Fruit fly (Drosophila melanogaster) whole organism, embryonic: ENCODE data around the gene CG10725.

Experiments
- Abd-B ChIP-seq: fragments of 200-800 bp; sonication (Bioruptor generic); optimal IDR thresholded peaks from 2 replicates; lab custom pipeline; 2018; ENCODE audit warnings: missing biosample characterization, mild to moderate bottlenecking, missing genetic modification characterization, moderate library complexity
- Atf-2 ChIP-seq: fragments of 200-800 bp; sonication (Bioruptor generic); optimal IDR thresholded peaks from 2 replicates; lab custom pipeline; 2016; ENCODE audit warnings: missing biosample characterization, missing genetic modification characterization
- Bteb2 ChIP-seq: fragments of 200-800 bp; sonication (Bioruptor generic); optimal IDR thresholded peaks from 2 replicates; lab custom pipeline; 2016; ENCODE audit warnings: missing biosample characterization, missing genetic modification characterization
- CG1024 ChIP-seq: fragments of 200-800 bp; sonication (Bioruptor generic); IDR thresholded peaks from 2 replicates; pipeline ENCODE4 v1.3.6; 2022; ENCODE audit warnings: missing biosample characterization, missing genetic modification characterization
- CG10321 ChIP-seq: fragments of 200-800 bp; sonication (Bioruptor generic); IDR thresholded peaks from 2 replicates; pipeline ENCODE4 v1.3.6; 2022; ENCODE audit warnings: missing biosample characterization, missing genetic modification characterization
- CG10462 ChIP-seq: fragments of 200-800 bp; sonication (Bioruptor generic); optimal IDR thresholded peaks from 2 replicates; lab custom pipeline; 2016; ENCODE audit warnings: missing biosample characterization, missing genetic modification characterization
- CG11247 ChIP-seq: fragments of 200-800 bp; sonication (Bioruptor generic); IDR thresholded peaks from 2 replicates; pipeline ENCODE4 v1.3.6; 2022; ENCODE audit warnings: missing biosample characterization, missing genetic modification characterization
- CG11398 ChIP-seq: fragments of 200-800 bp; sonication (Bioruptor generic); optimal IDR thresholded peaks from 2 replicates; lab custom pipeline; 2016; ENCODE audit warnings: missing biosample characterization, missing genetic modification characterization
- CG11696 ChIP-seq: fragments of 200-800 bp; sonication (Bioruptor generic); IDR thresholded peaks from 2 replicates; pipeline ENCODE4 v1.3.6; 2022; ENCODE audit warnings: missing biosample characterization, missing genetic modification characterization
- CG11723 ChIP-seq: fragments of 200-800 bp; sonication (Bioruptor generic); optimal IDR thresholded peaks from 2 replicates; lab custom pipeline; 2017; ENCODE audit warnings: missing biosample characterization, mild to moderate bottlenecking, missing genetic modification characterization
- CG12071 ChIP-seq: fragments of 200-800 bp; sonication (Bioruptor generic); optimal IDR thresholded peaks from 3 replicates; lab custom pipeline; 2018; ENCODE audit warnings: missing biosample characterization, mild to moderate bottlenecking, missing genetic modification characterization
- CG12769 ChIP-seq: fragments of 200-800 bp; sonication (Bioruptor generic); optimal IDR thresholded peaks from 2 replicates; lab custom pipeline; 2019; ENCODE audit warnings: missing biosample characterization, mild to moderate bottlenecking, missing genetic modification characterization, moderate library complexity
- CG13894 ChIP-seq: fragments of 200-800 bp; sonication (Bioruptor generic); optimal IDR thresholded peaks from 3 replicates; lab custom pipeline; 2018; ENCODE audit warnings: missing biosample characterization, mild to moderate bottlenecking, missing genetic modification characterization, moderate library complexity
- CG1647 ChIP-seq: fragments of 200-800 bp; sonication (Bioruptor generic); optimal IDR thresholded peaks from 3 replicates; lab custom pipeline; 2016; ENCODE audit warnings: missing biosample characterization, missing genetic modification characterization
- CG16863 ChIP-seq: fragments of 200-800 bp; sonication (Bioruptor generic); optimal IDR thresholded peaks from 3 replicates; lab custom pipeline; 2016; ENCODE audit warnings: missing biosample characterization, missing genetic modification characterization
- CG17328 ChIP-seq: fragments of 200-800 bp; sonication (Bioruptor generic); IDR thresholded peaks from 2 replicates; pipeline ENCODE4 v1.3.6; 2022; ENCODE audit warnings: missing biosample characterization, missing genetic modification characterization
- CG2712 ChIP-seq: fragments of 200-800 bp; optimal IDR thresholded peaks from 3 replicates; lab custom pipeline; 2019; ENCODE audit warnings: missing biosample characterization, mild to moderate bottlenecking, missing genetic modification characterization, moderate library complexity
- CG30020 ChIP-seq: fragments of 200-800 bp; optimal IDR thresholded peaks from 2 replicates; lab custom pipeline; 2019; ENCODE audit warnings: missing biosample characterization, mild to moderate bottlenecking, missing genetic modification characterization, moderate library complexity
- CG30403 ChIP-seq: fragments of 200-800 bp; sonication (Bioruptor generic); optimal IDR thresholded peaks from 3 replicates; lab custom pipeline; 2016; ENCODE audit warnings: missing biosample characterization, missing genetic modification characterization
- CG31224 ChIP-seq: fragments of 200-800 bp; sonication (Bioruptor generic); IDR thresholded peaks from 2 replicates; pipeline ENCODE4 v1.3.6; 2022; ENCODE audit warnings: missing biosample characterization, missing genetic modification characterization
- CG3163 ChIP-seq: fragments of 200-800 bp; sonication (Bioruptor generic); optimal IDR thresholded peaks from 3 replicates; lab custom pipeline; 2016; ENCODE audit warnings: missing biosample characterization, missing genetic modification characterization
- CG3281 ChIP-seq: fragments of 200-800 bp; sonication (Bioruptor generic); optimal IDR thresholded peaks from 3 replicates; lab custom pipeline; 2017; ENCODE audit warnings: missing biosample characterization, mild to moderate bottlenecking, missing genetic modification characterization
- CG33557 ChIP-seq: fragments of 200-800 bp; sonication (Bioruptor generic); optimal IDR thresholded peaks from 2 replicates; lab custom pipeline; 2019; ENCODE audit warnings: missing biosample characterization, mild to moderate bottlenecking, missing genetic modification characterization, moderate library complexity
- CG3847 ChIP-seq: fragments of 200-800 bp; sonication (Bioruptor generic); IDR thresholded peaks from 2 replicates; pipeline ENCODE4 v1.3.6; 2022; ENCODE audit warnings: missing biosample characterization, missing genetic modification characterization
- CG42726 ChIP-seq: fragments of 200-800 bp; sonication (Bioruptor generic); IDR thresholded peaks from 2 replicates; pipeline ENCODE4 v1.3.6; 2022; ENCODE audit warnings: missing biosample characterization, missing genetic modification characterization; ENCODE audit not compliant: partially characterized antibody
- CG4820 ChIP-seq: fragments of 200-800 bp; sonication (Bioruptor generic); optimal IDR thresholded peaks from 3 replicates; lab custom pipeline; 2016; ENCODE audit warnings: missing biosample characterization, missing genetic modification characterization
- CoRest ChIP-seq: fragments of 200-800 bp; sonication (Bioruptor generic); optimal IDR thresholded peaks from 3 replicates; lab custom pipeline; 2018; ENCODE audit warnings: missing biosample characterization, mild to moderate bottlenecking, missing genetic modification characterization, moderate library complexity
- D19A ChIP-seq: fragments of 200-800 bp; optimal IDR thresholded peaks from 3 replicates; lab custom pipeline; 2019; ENCODE audit warnings: missing biosample characterization, mild to moderate bottlenecking, missing genetic modification characterization, moderate library complexity
- E2f2 ChIP-seq: fragments of 200-800 bp; sonication (Bioruptor generic); IDR thresholded peaks from 2 replicates; pipeline ENCODE4 v1.3.6; 2022; ENCODE audit warnings: missing biosample characterization, missing genetic modification characterization
- Hsf ChIP-seq: fragments of 200-800 bp; sonication (Bioruptor generic); optimal IDR thresholded peaks from 3 replicates; lab custom pipeline; 2016; ENCODE audit warnings: missing biosample characterization, missing genetic modification characterization
- Jarid2 ChIP-seq: fragments of 200-800 bp; sonication (Bioruptor generic); optimal IDR thresholded peaks from 3 replicates; lab custom pipeline; 2017; ENCODE audit warnings: mild to moderate bottlenecking, missing biosample characterization, missing genetic modification reagents, missing genetic modification characterization
- Lpt ChIP-seq: fragments of >200 bp; optimal IDR thresholded peaks from 2 replicates; lab custom pipeline; 2018; ENCODE audit warnings: missing biosample characterization, missing genetic modification characterization
- Mrtf ChIP-seq: fragments of 200-800 bp; sonication (Bioruptor generic); IDR thresholded peaks from 3 replicates; pipeline ENCODE4 v1.3.6; 2022; ENCODE audit warnings: missing biosample characterization, missing genetic modification characterization
- bcd ChIP-seq: fragments of 200-800 bp; sonication (Bioruptor generic); optimal IDR thresholded peaks from 2 replicates; lab custom pipeline; 2017; ENCODE audit warnings: missing biosample characterization, mild to moderate bottlenecking, missing genetic modification characterization
- ci ChIP-seq: fragments of 200-800 bp; sonication (Bioruptor generic); IDR thresholded peaks from 3 replicates; pipeline ENCODE4 v1.3.6; 2022; ENCODE audit warnings: missing biosample characterization, missing genetic modification characterization
- croc ChIP-seq: fragments of 200-800 bp; sonication (Bioruptor generic); conservative IDR thresholded peaks from 3 replicates; pipeline ENCODE4 v1.3.6; 2022; ENCODE audit warnings: missing biosample characterization, missing genetic modification characterization
- fd96Cb ChIP-seq: fragments of 200-800 bp; sonication (Bioruptor generic); optimal IDR thresholded peaks from 2 replicates; lab custom pipeline; 2018; ENCODE audit warnings: missing biosample characterization, mild to moderate bottlenecking, missing genetic modification characterization, moderate library complexity
- gro ChIP-seq: fragments of 200-800 bp; sonication (Bioruptor generic); optimal IDR thresholded peaks from 2 replicates; lab custom pipeline; 2016; ENCODE audit warnings: missing biosample characterization, missing genetic modification characterization
- ind ChIP-seq: fragments of 200-800 bp; sonication (Bioruptor generic); optimal IDR thresholded peaks from 3 replicates; lab custom pipeline; 2016; ENCODE audit warnings: missing biosample characterization, missing genetic modification characterization
- mam ChIP-seq: fragments of 200-800 bp; sonication (Bioruptor generic); optimal IDR thresholded peaks from 3 replicates; lab custom pipeline; 2016; ENCODE audit warnings: missing biosample characterization, missing genetic modification characterization
- nerfin-2 ChIP-seq: fragments of 200-800 bp; sonication (Bioruptor generic); IDR thresholded peaks from 2 replicates; pipeline ENCODE4 v1.3.6; 2022; ENCODE audit warnings: missing biosample characterization, missing genetic modification characterization; ENCODE audit not compliant: partially characterized antibody
- nmo ChIP-seq: fragments of 200-800 bp; sonication (Bioruptor generic); optimal IDR thresholded peaks from 2 replicates; lab custom pipeline; 2018; ENCODE audit warnings: missing biosample characterization, mild to moderate bottlenecking, missing genetic modification characterization, moderate library complexity
- nom ChIP-seq: fragments of 200-800 bp; sonication (Bioruptor generic); optimal IDR thresholded peaks from 2 replicates; lab custom pipeline; 2017; ENCODE audit warnings: missing biosample characterization, missing genetic modification characterization, mild to moderate bottlenecking, moderate library complexity, missing genetic modification reagents
- onecut ChIP-seq: fragments of 200-800 bp; sonication (Bioruptor generic); IDR thresholded peaks from 2 replicates; pipeline ENCODE4 v1.3.6; 2022; ENCODE audit warnings: missing biosample characterization, missing genetic modification characterization
- org-1 ChIP-seq: fragments of 200-800 bp; sonication (Bioruptor generic); optimal IDR thresholded peaks from 2 replicates; lab custom pipeline; 2017; ENCODE audit warnings: missing biosample characterization, missing genetic modification characterization
- p53 ChIP-seq: fragments of 200-800 bp; sonication (Bioruptor generic); optimal IDR thresholded peaks from 2 replicates; lab custom pipeline; 2016; ENCODE audit warnings: missing biosample characterization, missing genetic modification characterization
- prd ChIP-seq, 3 experiments: fragments of >200 bp in 2 of 3; fragments of 200-800 bp in 1 of 3; sonication (Bioruptor generic) in 1 of 3; optimal IDR thresholded peaks in 2 of 3; IDR thresholded peaks in 1 of 3; 2 replicates in 2 of 3; 3 replicates in 1 of 3; pipeline versions ENCODE4 v1.3.6 to Lab custom; 2017 to 2022; ENCODE audit warnings: missing biosample characterization in 1 of 3, missing genetic modification characterization in 1 of 3
- scrt ChIP-seq: fragments of 200-800 bp; sonication (Bioruptor generic); optimal IDR thresholded peaks from 2 replicates; lab custom pipeline; 2018; ENCODE audit warnings: missing biosample characterization, mild to moderate bottlenecking, missing genetic modification characterization, moderate library complexity
- sisA ChIP-seq: fragments of 200-800 bp; sonication (Bioruptor generic); IDR thresholded peaks from 2 replicates; pipeline ENCODE4 v1.3.6; 2022; ENCODE audit warnings: missing biosample characterization, missing genetic modification characterization
- slou ChIP-seq: fragments of 200-800 bp; sonication (Bioruptor generic); optimal IDR thresholded peaks from 3 replicates; lab custom pipeline; 2016; ENCODE audit warnings: missing biosample characterization, missing genetic modification characterization
- sr ChIP-seq: fragments of 200-800 bp; sonication (Bioruptor generic); IDR thresholded peaks from 3 replicates; pipeline ENCODE4 v1.3.6; 2022; ENCODE audit warnings: missing biosample characterization, missing genetic modification characterization
- tll ChIP-seq, 2 experiments: fragments of 200-800 bp in 1 of 2; fragments of >200 bp in 1 of 2; sonication (Bioruptor generic) in 1 of 2; optimal IDR thresholded peaks; 2 replicates each; lab custom pipeline; 2017 to 2019; ENCODE audit warnings: missing biosample characterization in 2 of 2, missing genetic modification characterization in 2 of 2, mild to moderate bottlenecking in 1 of 2, moderate library complexity in 1 of 2

CG10725 gene

dm6 chr3L:13432791-13433190 is 5.0 kb upstream of the CG10725 start (continued):
- no peak for TF ChIP-seq Jarid2 (GFP tag; lab: Kevin White, UChicago)
- no peak for TF ChIP-seq CG1647 (GFP tag; lab: Kevin White, UChicago)
- no peak for TF ChIP-seq E2f2 (GFP tag; lab: Robert Waterston, UW)
- TF ChIP-seq CG4820: no peak
- no peak for TF ChIP-seq CG33557
- TF ChIP-seq CoRest: no peak
- TF ChIP-seq Lpt (GFP tag; lab: Kevin White, UChicago): no peak
- no peak for TF ChIP-seq Mrtf
- peak; percentile 66 for TF ChIP-seq CG42726 (GFP tag; lab: Robert Waterston, UW)
- no peak for TF ChIP-seq tll (GFP tag; optimal IDR thresholded peaks at IDR 0.05; lab: Kevin White, UChicago)
- TF ChIP-seq croc (GFP tag; lab: Robert Waterston, UW): no peak
- no peak for TF ChIP-seq CG1024 (GFP tag; lab: Robert Waterston, UW)
- TF ChIP-seq CG10462: no peak
- no peak for TF ChIP-seq mam
- TF ChIP-seq nerfin-2 (GFP tag; lab: Robert Waterston, UW): peak; percentile 55; the same call in 1 of the 2 replicates
- no peak for TF ChIP-seq nom
- TF ChIP-seq CG11247 (GFP tag; lab: Robert Waterston, UW): no peak
- TF ChIP-seq p53 (GFP tag; lab: Kevin White, UChicago): no peak
- no peak for TF ChIP-seq sisA
- TF ChIP-seq CG2712 (tag; lab: Kevin White, UChicago): no peak
- TF ChIP-seq scrt: no peak
- no peak for TF ChIP-seq onecut
- no peak for TF ChIP-seq CG11398 (GFP tag; lab: Kevin White, UChicago)
- no peak for TF ChIP-seq CG12071
- TF ChIP-seq gro (GFP tag; lab: Kevin White, UChicago): no peak
- TF ChIP-seq prd (optimal IDR thresholded peaks at IDR 0.05; lab: Kevin White, UChicago): no peak
- no peak for TF ChIP-seq prd (GFP tag; IDR thresholded peaks at IDR 0.05; lab: Robert Waterston, UW)
- no peak for TF ChIP-seq CG11696
- no peak for TF ChIP-seq CG11723 (GFP tag; lab: Kevin White, UChicago)
- TF ChIP-seq CG10321 (GFP tag; lab: Robert Waterston, UW): no peak
- TF ChIP-seq sr: no peak
- TF ChIP-seq Hsf: no peak
- TF ChIP-seq Atf-2: no peak
- no peak for TF ChIP-seq CG30403 (GFP tag; lab: Kevin White, UChicago)
- TF ChIP-seq CG13894 (tag; lab: Kevin White, UChicago): peak; percentile 52
- peak; percentile 64 for TF ChIP-seq CG12769 (tag; lab: Kevin White, UChicago)
- no peak for TF ChIP-seq org-1
- TF ChIP-seq slou (GFP tag; lab: Kevin White, UChicago): no peak
- 0 out of 3 replicates have a peak, but pooled peaks have one; percentile 15 for TF ChIP-seq ci
- no peak for TF ChIP-seq CG3281 (GFP tag; lab: Kevin White, UChicago)
- TF ChIP-seq nmo (GFP tag; lab: Kevin White, UChicago): no peak
- no peak for TF ChIP-seq CG16863 (GFP tag; lab: Kevin White, UChicago)
- TF ChIP-seq Bteb2 (GFP tag; lab: Kevin White, UChicago): no peak
- TF ChIP-seq CG31224 (GFP tag; lab: Robert Waterston, UW): no peak
- no peak for TF ChIP-seq D19A (tag; lab: Kevin White, UChicago)
- TF ChIP-seq CG3163 (GFP tag; lab: Kevin White, UChicago): no peak
- no peak for TF ChIP-seq fd96Cb (tag; lab: Kevin White, UChicago)
- no peak for TF ChIP-seq ind (GFP tag; lab: Kevin White, UChicago)
- no peak for TF ChIP-seq Abd-B (GFP tag; lab: Kevin White, UChicago)
- TF ChIP-seq CG30020: no peak
- no peak for TF ChIP-seq CG3847
- TF ChIP-seq bcd (GFP tag; lab: Kevin White, UChicago): no peak
- no peak for TF ChIP-seq CG17328 (GFP tag; lab: Robert Waterston, UW)
